Worm (Caenorhabditis elegans): ENCODE results near the gene unc-8.

ce11 chrIV:7219398-7220087 lies 22.6 kb downstream of the unc-8 start, which contains the start of the genes glb-23 and R13A1.1:
- TF ChIP-seq him-1 (tag; optimal IDR thresholded peaks at IDR 0.05) (no peak), dao-5 (tag; optimal IDR thresholded peaks at IDR 0.05) (no peak), W03F9.2 (tag; optimal IDR thresholded peaks at IDR 0.05) (no peak)
